Fruit fly (Drosophila melanogaster) whole organism, prepupa: ENCODE data around the gene CG31515.

ENCODE experiments used
- Blimp-1 ChIP-seq: fragments of 200-800 bp; sonication (Bioruptor generic); optimal IDR thresholded peaks from 3 replicates; lab custom pipeline; 2017; ENCODE audit warnings: missing biosample characterization, missing genetic modification characterization, mild to moderate bottlenecking, moderate library complexity, missing genetic modification reagents
- CG10669 ChIP-seq: fragments of 200-800 bp; sonication (Bioruptor generic); optimal IDR thresholded peaks from 3 replicates; lab custom pipeline; 2018; ENCODE audit warnings: missing biosample characterization, mild to moderate bottlenecking, missing genetic modification characterization, moderate library complexity
- CG11294 ChIP-seq: fragments of 200-800 bp; sonication (Bioruptor generic); IDR thresholded peaks from 2 replicates; pipeline ENCODE4 v1.3.6; 2022; ENCODE audit warnings: missing biosample characterization, missing genetic modification characterization
- CG11762 ChIP-seq: fragments of 200-800 bp; sonication (Bioruptor generic); optimal IDR thresholded peaks from 3 replicates; lab custom pipeline; 2016; ENCODE audit warnings: missing biosample characterization, missing genetic modification characterization; ENCODE audit not compliant: insufficient read depth
- CG11902 ChIP-seq: fragments of 200-800 bp; sonication (Bioruptor generic); optimal IDR thresholded peaks from 3 replicates; lab custom pipeline; 2016; ENCODE audit warnings: missing biosample characterization, missing genetic modification characterization
- CG15336 ChIP-seq: fragments of 200-800 bp; sonication (Bioruptor generic); IDR thresholded peaks from 2 replicates; pipeline ENCODE4 v1.3.6; 2022; ENCODE audit warnings: missing biosample characterization, missing genetic modification characterization
- CG1621 ChIP-seq: fragments of 200-800 bp; sonication (Bioruptor generic); optimal IDR thresholded peaks from 3 replicates; lab custom pipeline; 2018; ENCODE audit warnings: missing biosample characterization, mild to moderate bottlenecking, missing genetic modification characterization
- CG16779 ChIP-seq: fragments of 200-800 bp; sonication (Bioruptor generic); optimal IDR thresholded peaks from 3 replicates; lab custom pipeline; 2017; ENCODE audit warnings: missing biosample characterization, mild to moderate bottlenecking, missing genetic modification characterization
- CG3032 ChIP-seq: fragments of 200-800 bp; optimal IDR thresholded peaks from 2 replicates; lab custom pipeline; 2019; ENCODE audit warnings: missing biosample characterization, mild to moderate bottlenecking, missing genetic modification characterization, moderate library complexity
- CG32006 ChIP-seq: fragments of 200-800 bp; sonication (Bioruptor generic); optimal IDR thresholded peaks from 3 replicates; lab custom pipeline; 2017; ENCODE audit warnings: missing biosample characterization, mild to moderate bottlenecking, missing genetic modification characterization
- CG34406 ChIP-seq: fragments of 200-800 bp; sonication (Bioruptor generic); optimal IDR thresholded peaks from 3 replicates; lab custom pipeline; 2016; ENCODE audit warnings: missing biosample characterization, missing genetic modification characterization
- CG3919 ChIP-seq: fragments of 200-800 bp; sonication (Bioruptor generic); optimal IDR thresholded peaks from 3 replicates; lab custom pipeline; 2016; ENCODE audit warnings: missing biosample characterization, missing genetic modification characterization
- CG4318 ChIP-seq: fragments of 200-800 bp; sonication (Bioruptor generic); optimal IDR thresholded peaks from 3 replicates; lab custom pipeline; 2017; ENCODE audit warnings: missing biosample characterization, mild to moderate bottlenecking, missing genetic modification characterization
- CG6163 ChIP-seq: fragments of 200-800 bp; sonication (Bioruptor generic); IDR thresholded peaks from 3 replicates; pipeline ENCODE4 v1.3.6; 2022; ENCODE audit warnings: missing biosample characterization, missing genetic modification characterization
- CG6276 ChIP-seq: fragments of 200-800 bp; sonication (Bioruptor generic); optimal IDR thresholded peaks from 2 replicates; lab custom pipeline; 2017; ENCODE audit warnings: missing biosample characterization, mild to moderate bottlenecking, missing genetic modification characterization
- CG6792 ChIP-seq: fragments of 200-800 bp; sonication (Bioruptor generic); optimal IDR thresholded peaks from 3 replicates; lab custom pipeline; 2016; ENCODE audit warnings: missing biosample characterization, missing genetic modification characterization
- CG6854 ChIP-seq: fragments of 200-800 bp; sonication (Bioruptor generic); optimal IDR thresholded peaks from 2 replicates; lab custom pipeline; 2017; ENCODE audit warnings: missing biosample characterization, mild to moderate bottlenecking, missing genetic modification characterization
- CG7368 ChIP-seq: fragments of 200-800 bp; sonication (Bioruptor generic); optimal IDR thresholded peaks from 3 replicates; lab custom pipeline; 2016; ENCODE audit warnings: missing biosample characterization, missing genetic modification characterization
- CG8119 ChIP-seq: fragments of 200-800 bp; sonication (Bioruptor generic); IDR thresholded peaks from 3 replicates; pipeline ENCODE4 v1.3.6; 2022; ENCODE audit warnings: missing biosample characterization, missing genetic modification characterization
- CG8632 ChIP-seq: fragments of 200-800 bp; sonication (Bioruptor generic); optimal IDR thresholded peaks from 3 replicates; lab custom pipeline; 2016; ENCODE audit warnings: missing biosample characterization, missing genetic modification characterization
- CG9139 ChIP-seq: fragments of 200-800 bp; sonication (Bioruptor generic); optimal IDR thresholded peaks from 3 replicates; lab custom pipeline; 2017; ENCODE audit warnings: missing biosample characterization, mild to moderate bottlenecking, missing genetic modification characterization
- Eip75B ChIP-seq: fragments of 200-800 bp; sonication (Bioruptor generic); optimal IDR thresholded peaks from 3 replicates; lab custom pipeline; 2016; ENCODE audit warnings: missing biosample characterization, missing genetic modification characterization
- Eip78C ChIP-seq: fragments of 200-800 bp; sonication (Bioruptor generic); peaks from one replicate; lab custom pipeline; 2016; ENCODE audit warnings: missing biosample characterization, missing genetic modification characterization
- Eip93F ChIP-seq: fragments of 200-800 bp; sonication (Bioruptor generic); optimal IDR thresholded peaks from 2 replicates; lab custom pipeline; 2016; ENCODE audit warnings: missing biosample characterization, mild to moderate bottlenecking, missing genetic modification characterization
- Ets21C ChIP-seq: fragments of 200-800 bp; sonication (Bioruptor generic); optimal IDR thresholded peaks from 3 replicates; lab custom pipeline; 2016; ENCODE audit warnings: missing biosample characterization, missing genetic modification characterization
- Ets96B ChIP-seq: fragments of 200-800 bp; optimal IDR thresholded peaks from 2 replicates; lab custom pipeline; 2019; ENCODE audit warnings: missing biosample characterization, mild to moderate bottlenecking, missing genetic modification characterization, moderate library complexity
- Gug ChIP-seq: fragments of 200-800 bp; sonication (Bioruptor generic); IDR thresholded peaks from 2 replicates; pipeline ENCODE4 v1.3.6; 2022; ENCODE audit warnings: missing biosample characterization, missing genetic modification characterization
- Hr39 ChIP-seq: fragments of 200-800 bp; sonication (Bioruptor generic); optimal IDR thresholded peaks from 2 replicates; lab custom pipeline; 2016; ENCODE audit warnings: missing biosample characterization, missing genetic modification characterization
- Hr4 ChIP-seq: fragments of 200-800 bp; sonication (Bioruptor generic); optimal IDR thresholded peaks from 3 replicates; lab custom pipeline; 2016; ENCODE audit warnings: missing biosample characterization, missing genetic modification characterization
- Lpt ChIP-seq: fragments of 200-800 bp; sonication (Bioruptor generic); optimal IDR thresholded peaks from 3 replicates; lab custom pipeline; 2016; ENCODE audit warnings: missing biosample characterization, missing genetic modification characterization
- OdsH ChIP-seq: fragments of 200-800 bp; sonication (Bioruptor generic); optimal IDR thresholded peaks from 3 replicates; lab custom pipeline; 2016; ENCODE audit warnings: missing biosample characterization, missing genetic modification characterization
- Sox102F ChIP-seq: fragments of 200-800 bp; sonication (Bioruptor generic); optimal IDR thresholded peaks from 2 replicates; lab custom pipeline; 2016; ENCODE audit warnings: missing biosample characterization, mild to moderate bottlenecking, missing genetic modification characterization
- Sox15 ChIP-seq: fragments of 200-800 bp; sonication (Bioruptor generic); optimal IDR thresholded peaks from 3 replicates; lab custom pipeline; 2016; ENCODE audit warnings: missing biosample characterization, missing genetic modification characterization
- cyc ChIP-seq: fragments of 200-800 bp; sonication (Bioruptor generic); optimal IDR thresholded peaks from 3 replicates; lab custom pipeline; 2016; ENCODE audit warnings: missing biosample characterization, missing genetic modification characterization
- dac ChIP-seq: fragments of 200-800 bp; sonication (Bioruptor generic); optimal IDR thresholded peaks from 2 replicates; lab custom pipeline; 2017; ENCODE audit warnings: missing biosample characterization, mild to moderate bottlenecking, missing genetic modification characterization
- dsx ChIP-seq: fragments of 200-800 bp; optimal IDR thresholded peaks from 3 replicates; lab custom pipeline; 2019; ENCODE audit warnings: missing biosample characterization, mild to moderate bottlenecking, missing genetic modification characterization, moderate library complexity; ENCODE audit not compliant: poor library complexity, severe bottlenecking
- fd85E ChIP-seq: fragments of 200-800 bp; sonication (Bioruptor generic); optimal IDR thresholded peaks from 3 replicates; lab custom pipeline; 2016; ENCODE audit warnings: missing biosample characterization, missing genetic modification characterization
- lz ChIP-seq: fragments of 200-800 bp; sonication (Bioruptor generic); optimal IDR thresholded peaks from 3 replicates; lab custom pipeline; 2016; ENCODE audit warnings: missing biosample characterization, missing genetic modification characterization
- net ChIP-seq: fragments of 200-800 bp; sonication (Bioruptor generic); optimal IDR thresholded peaks from 3 replicates; lab custom pipeline; 2016; ENCODE audit warnings: missing biosample characterization, missing genetic modification characterization
- pdm3 ChIP-seq: fragments of 200-800 bp; sonication (Bioruptor generic); optimal IDR thresholded peaks from 3 replicates; lab custom pipeline; 2016; ENCODE audit warnings: missing biosample characterization, missing genetic modification characterization
- spab ChIP-seq: fragments of 200-800 bp; sonication (Bioruptor generic); optimal IDR thresholded peaks from 2 replicates; lab custom pipeline; 2017; ENCODE audit warnings: missing biosample characterization, mild to moderate bottlenecking, missing genetic modification characterization, missing genetic modification reagents
- svp ChIP-seq: fragments of 200-800 bp; sonication (Bioruptor generic); peaks from one replicate; lab custom pipeline; 2016; ENCODE audit warnings: missing biosample characterization, missing genetic modification characterization
- topi ChIP-seq: fragments of 200-800 bp; sonication (Bioruptor generic); optimal IDR thresholded peaks from 3 replicates; lab custom pipeline; 2016; ENCODE audit warnings: missing biosample characterization, missing genetic modification characterization
- vri ChIP-seq: fragments of 200-800 bp; sonication (Bioruptor generic); optimal IDR thresholded peaks from 3 replicates; lab custom pipeline; 2016; ENCODE audit warnings: missing biosample characterization, mild to moderate bottlenecking, missing genetic modification characterization

Gene CG31515

dm6 chr3R:23346893-23347396, 41.8 kb downstream of the CG31515 start (continued):
- TF ChIP-seq spab (GFP tag; lab: Kevin White, UChicago) = peak; percentile 28
- peak; percentile 70 for TF ChIP-seq cyc (GFP tag; lab: Kevin White, UChicago)
- peak; percentile 37 for TF ChIP-seq CG11762 (GFP tag; lab: Kevin White, UChicago)
- no peak for TF ChIP-seq CG9139
- TF ChIP-seq Eip78C (GFP tag; lab: Kevin White, UChicago) = peak; percentile 85
- peak; percentile 61 for TF ChIP-seq CG8632 (GFP tag; lab: Kevin White, UChicago)
- TF ChIP-seq CG32006 (GFP tag; lab: Kevin White, UChicago) = peak; percentile 78
- peak; percentile 66; the same call in 2 of the 3 replicates for TF ChIP-seq CG8119 (GFP tag; lab: Robert Waterston, UW)
- peak; percentile 74 for TF ChIP-seq CG6276 (GFP tag; lab: Kevin White, UChicago)
- peak; percentile 25 for TF ChIP-seq Hr39 (GFP tag; lab: Kevin White, UChicago)
- TF ChIP-seq Ets21C (GFP tag; lab: Kevin White, UChicago) = no peak
- TF ChIP-seq Hr4 = peak; percentile 50
- TF ChIP-seq CG1621 (tag; lab: Kevin White, UChicago) = no peak
- TF ChIP-seq pdm3 = peak; percentile 17
- peak; percentile 41 for TF ChIP-seq CG4318
- TF ChIP-seq CG11294 = no peak
- TF ChIP-seq CG6854 = peak; percentile 9
- peak; percentile 50 for TF ChIP-seq topi (GFP tag; lab: Kevin White, UChicago)
- TF ChIP-seq net (GFP tag; lab: Kevin White, UChicago) = peak; percentile 40
- no peak for TF ChIP-seq fd85E (GFP tag; lab: Kevin White, UChicago)
- TF ChIP-seq OdsH (GFP tag; lab: Kevin White, UChicago) = peak; percentile 72
- TF ChIP-seq, all 60 proteins: peak for 50

dm6 chr3R:23346007-23346681, 42.6 kb downstream of the CG31515 start, which contains the start of gene pnt:
pnt (minus strand) TSS chr3R:23346167.
- peak; percentile 28 for TF ChIP-seq CG6276 (GFP tag; lab: Kevin White, UChicago)
- no peak for TF ChIP-seq CG3032 (tag; lab: Kevin White, UChicago)
- TF ChIP-seq Eip78C (GFP tag; lab: Kevin White, UChicago) = peak; percentile 58
- TF ChIP-seq CG6163 (GFP tag; lab: Robert Waterston, UW) = peak; percentile 20; the same call in 2 of the 3 replicates
- peak; percentile 15 for TF ChIP-seq Blimp-1 (GFP tag; lab: Kevin White, UChicago)
- peak; percentile 65 for TF ChIP-seq svp (GFP tag; lab: Kevin White, UChicago)
- TF ChIP-seq CG16779 (tag; lab: Kevin White, UChicago) = peak; percentile 34
- 0 out of 2 replicates have a peak, but pooled peaks have one; percentile 13 for TF ChIP-seq CG15336 (GFP tag; lab: Robert Waterston, UW)
- TF ChIP-seq Eip75B (GFP tag; lab: Kevin White, UChicago) = no peak
- TF ChIP-seq dsx (GFP tag; lab: Kevin White, UChicago) = no peak

DNA sequence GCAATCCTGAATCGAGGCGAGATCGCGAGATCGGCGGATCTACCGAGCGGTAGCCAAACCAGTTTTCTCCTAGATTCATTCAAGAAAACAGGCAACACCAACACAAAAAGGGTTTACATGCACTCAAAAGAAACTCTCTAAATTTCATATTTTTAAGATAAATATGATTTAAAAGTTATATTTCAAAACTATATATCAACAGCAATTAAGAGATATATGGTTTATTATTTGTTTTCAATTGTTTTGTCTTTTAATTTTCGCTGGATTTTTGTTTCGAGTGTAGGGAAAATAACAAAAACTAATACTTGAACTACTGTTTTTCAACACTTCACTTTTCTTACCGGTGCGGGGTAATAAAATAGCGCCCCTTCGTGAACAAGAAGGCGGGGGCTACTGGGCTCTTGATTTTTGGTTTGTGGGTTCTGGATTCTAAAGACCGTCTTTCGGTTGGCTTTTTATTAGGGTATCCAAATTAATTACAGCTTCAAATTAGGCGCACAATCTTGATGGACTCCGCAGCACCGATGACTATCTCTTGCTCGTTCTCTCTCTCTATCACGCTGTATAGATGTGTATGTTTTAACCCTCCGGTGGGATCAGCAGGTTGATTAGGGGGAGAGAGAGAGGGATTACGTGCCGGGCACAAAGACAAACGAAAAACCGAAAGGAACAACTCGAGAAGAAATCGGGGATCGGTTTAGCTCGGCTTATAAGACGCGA, 43.5 kb downstream of the CG31515 start:
- peak; percentile 76 for TF ChIP-seq Ets96B (tag; lab: Kevin White, UChicago)
- no peak for TF ChIP-seq fd85E (GFP tag; lab: Kevin White, UChicago)
- peak; percentile 81 for TF ChIP-seq CG8119 (GFP tag; lab: Robert Waterston, UW)
- TF ChIP-seq CG4318 = peak; percentile 26
- TF ChIP-seq Blimp-1 (GFP tag; lab: Kevin White, UChicago) = no peak
- TF ChIP-seq vri (GFP tag; lab: Kevin White, UChicago) = no peak
- no peak for TF ChIP-seq Sox15 (GFP tag; lab: Kevin White, UChicago)
- no peak for TF ChIP-seq Eip93F (GFP tag; lab: Kevin White, UChicago)
- TF ChIP-seq Sox102F (GFP tag; lab: Kevin White, UChicago) = no peak
- peak; percentile 58; the same call in 2 of the 3 replicates for TF ChIP-seq CG6163 (GFP tag; lab: Robert Waterston, UW)
- TF ChIP-seq spab (GFP tag; lab: Kevin White, UChicago) = peak; percentile 67
- no peak for TF ChIP-seq dac (GFP tag; lab: Kevin White, UChicago)
- TF ChIP-seq CG11902 (GFP tag; lab: Kevin White, UChicago) = no peak
- no peak for TF ChIP-seq lz (GFP tag; lab: Kevin White, UChicago)
- TF ChIP-seq Gug = peak; percentile 44
- peak; percentile 58 for TF ChIP-seq CG3919 (GFP tag; lab: Kevin White, UChicago)
- no peak for TF ChIP-seq cyc (GFP tag; lab: Kevin White, UChicago)
- peak; percentile 69 for TF ChIP-seq Lpt
- TF ChIP-seq CG6792 (GFP tag; lab: Kevin White, UChicago) = peak; percentile 11
- TF ChIP-seq CG10669 (GFP tag; lab: Kevin White, UChicago) = peak; percentile 66
- TF ChIP-seq dsx (GFP tag; lab: Kevin White, UChicago) = peak; percentile 76
- TF ChIP-seq CG7368 (GFP tag; lab: Kevin White, UChicago) = peak; percentile 20
- TF ChIP-seq CG34406 (GFP tag; lab: Kevin White, UChicago) = peak; percentile 8
